Fruit fly (Drosophila melanogaster) whole organism, embryonic: ENCODE measurements around the gene CkIIalpha-i3.

ENCODE experiments used
- Atf-2 ChIP-seq: fragments of 200-800 bp; sonication (Bioruptor generic); optimal IDR thresholded peaks from 2 replicates; lab custom pipeline; 2016; ENCODE audit warnings: missing biosample characterization, missing genetic modification characterization
- Atf6 ChIP-seq: fragments of 200-800 bp; sonication (Bioruptor generic); IDR thresholded peaks from 2 replicates; pipeline ENCODE4 v1.3.6; 2022; ENCODE audit warnings: missing biosample characterization, missing genetic modification characterization
- CG10959 ChIP-seq: fragments of 200-800 bp; sonication (Bioruptor generic); IDR thresholded peaks from 2 replicates; pipeline ENCODE4 v1.3.6; 2022; ENCODE audit warnings: missing biosample characterization, missing genetic modification characterization
- CG11247 ChIP-seq: fragments of 200-800 bp; sonication (Bioruptor generic); IDR thresholded peaks from 2 replicates; pipeline ENCODE4 v1.3.6; 2022; ENCODE audit warnings: missing biosample characterization, missing genetic modification characterization
- CG15073 ChIP-seq: fragments of 200-800 bp; sonication (Bioruptor generic); optimal IDR thresholded peaks from 2 replicates; lab custom pipeline; 2016; ENCODE audit warnings: missing biosample characterization, missing genetic modification characterization
- CG15696 ChIP-seq: fragments of 200-800 bp; sonication (Bioruptor generic); optimal IDR thresholded peaks from 2 replicates; lab custom pipeline; 2019; ENCODE audit warnings: missing biosample characterization, mild to moderate bottlenecking, missing genetic modification characterization, moderate library complexity
- CG16863 ChIP-seq: fragments of 200-800 bp; sonication (Bioruptor generic); optimal IDR thresholded peaks from 3 replicates; lab custom pipeline; 2016; ENCODE audit warnings: missing biosample characterization, missing genetic modification characterization
- CG17612 ChIP-seq: fragments of 200-800 bp; sonication (Bioruptor generic); IDR thresholded peaks from 2 replicates; pipeline ENCODE4 v1.3.6; 2022; ENCODE audit warnings: missing biosample characterization, missing genetic modification characterization
- CG17829 ChIP-seq: fragments of 200-800 bp; optimal IDR thresholded peaks from 2 replicates; lab custom pipeline; 2019; ENCODE audit warnings: missing biosample characterization, mild to moderate bottlenecking, missing genetic modification characterization, moderate library complexity
- CG2712 ChIP-seq: fragments of 200-800 bp; optimal IDR thresholded peaks from 3 replicates; lab custom pipeline; 2019; ENCODE audit warnings: missing biosample characterization, mild to moderate bottlenecking, missing genetic modification characterization, moderate library complexity
- CG31365 ChIP-seq: fragments of 200-800 bp; sonication (Bioruptor generic); optimal IDR thresholded peaks from 2 replicates; lab custom pipeline; 2018; ENCODE audit warnings: missing biosample characterization, mild to moderate bottlenecking, missing genetic modification characterization
- CG3163 ChIP-seq: fragments of 200-800 bp; sonication (Bioruptor generic); optimal IDR thresholded peaks from 3 replicates; lab custom pipeline; 2016; ENCODE audit warnings: missing biosample characterization, missing genetic modification characterization
- CG3847 ChIP-seq: fragments of 200-800 bp; sonication (Bioruptor generic); IDR thresholded peaks from 2 replicates; pipeline ENCODE4 v1.3.6; 2022; ENCODE audit warnings: missing biosample characterization, missing genetic modification characterization
- CG6175 ChIP-seq: fragments of 200-800 bp; sonication (Bioruptor generic); IDR thresholded peaks from 3 replicates; pipeline ENCODE4 v1.3.6; 2022; ENCODE audit warnings: missing biosample characterization, missing genetic modification characterization
- CG7839 ChIP-seq: fragments of 200-800 bp; sonication (Bioruptor generic); optimal IDR thresholded peaks from 3 replicates; lab custom pipeline; 2018; ENCODE audit warnings: missing biosample characterization, mild to moderate bottlenecking, missing genetic modification characterization, moderate library complexity
- CG8359 ChIP-seq: fragments of 200-800 bp; sonication (Bioruptor generic); optimal IDR thresholded peaks from 2 replicates; lab custom pipeline; 2017; ENCODE audit warnings: missing biosample characterization, mild to moderate bottlenecking, missing genetic modification characterization, borderline replicate concordance
- CG9797 ChIP-seq: fragments of 200-800 bp; sonication (Bioruptor generic); optimal IDR thresholded peaks from 3 replicates; lab custom pipeline; 2018; ENCODE audit warnings: missing biosample characterization, mild to moderate bottlenecking, missing genetic modification characterization
- CTCF ChIP-seq: fragments of 200-800 bp; sonication (Bioruptor generic); optimal IDR thresholded peaks from 2 replicates; lab custom pipeline; 2017; ENCODE audit warnings: missing biosample characterization, mild to moderate bottlenecking, missing genetic modification characterization, moderate library complexity
- Chrac-16 ChIP-seq: fragments of 200-800 bp; sonication (Bioruptor generic); optimal IDR thresholded peaks from 3 replicates; lab custom pipeline; 2016; ENCODE audit warnings: missing biosample characterization, missing genetic modification characterization
- CoRest ChIP-seq: fragments of 200-800 bp; sonication (Bioruptor generic); optimal IDR thresholded peaks from 3 replicates; lab custom pipeline; 2018; ENCODE audit warnings: missing biosample characterization, mild to moderate bottlenecking, missing genetic modification characterization, moderate library complexity
- Dad ChIP-seq: fragments of 200-800 bp; sonication (Bioruptor generic); optimal IDR thresholded peaks from 3 replicates; lab custom pipeline; 2016; ENCODE audit warnings: missing biosample characterization, missing genetic modification characterization
- Dbx ChIP-seq: fragments of 200-800 bp; sonication (Bioruptor generic); IDR thresholded peaks from 3 replicates; pipeline ENCODE4 v1.3.6; 2022; ENCODE audit warnings: missing biosample characterization, missing genetic modification characterization
- HLH4C ChIP-seq: fragments of 200-800 bp; sonication (Bioruptor generic); IDR thresholded peaks from 3 replicates; pipeline ENCODE4 v1.3.6; 2022; ENCODE audit warnings: missing biosample characterization, missing genetic modification characterization; ENCODE audit not compliant: partially characterized antibody
- MBD-R2 ChIP-seq: fragments of 200-800 bp; sonication (Bioruptor generic); IDR thresholded peaks from 2 replicates; pipeline ENCODE4 v1.3.6; 2022; ENCODE audit warnings: missing biosample characterization, missing genetic modification characterization
- MESR4 ChIP-seq: fragments of 200-800 bp; sonication (Bioruptor generic); optimal IDR thresholded peaks from 2 replicates; lab custom pipeline; 2018; ENCODE audit warnings: missing biosample characterization, mild to moderate bottlenecking, missing genetic modification characterization, moderate library complexity
- Max ChIP-seq: fragments of 200-800 bp; sonication (Bioruptor generic); optimal IDR thresholded peaks from 2 replicates; lab custom pipeline; 2016; ENCODE audit warnings: missing biosample characterization, mild to moderate bottlenecking, missing genetic modification characterization
- Meics ChIP-seq: fragments of 200-800 bp; sonication (Bioruptor generic); optimal IDR thresholded peaks from 2 replicates; lab custom pipeline; 2017; ENCODE audit warnings: missing biosample characterization, mild to moderate bottlenecking, missing genetic modification characterization
- Ptx1 ChIP-seq: fragments of 200-800 bp; sonication (Bioruptor generic); IDR thresholded peaks from 2 replicates; pipeline ENCODE4 v1.3.6; 2022; ENCODE audit warnings: missing biosample characterization, missing genetic modification characterization
- Sin3A ChIP-seq: fragments of >200 bp; optimal IDR thresholded peaks from 2 replicates; lab custom pipeline; 2018
- Sry-β ChIP-seq: fragments of 200-800 bp; sonication (Bioruptor generic); optimal IDR thresholded peaks from 2 replicates; lab custom pipeline; 2018; ENCODE audit warnings: missing biosample characterization, mild to moderate bottlenecking, missing genetic modification characterization, moderate library complexity
- TFAM ChIP-seq: fragments of 200-800 bp; sonication (Bioruptor generic); optimal IDR thresholded peaks from 2 replicates; lab custom pipeline; 2017; ENCODE audit warnings: missing biosample characterization, missing genetic modification characterization, inconsistent platforms
- Xbp1 ChIP-seq: fragments of 200-800 bp; sonication (Bioruptor generic); optimal IDR thresholded peaks from 3 replicates; lab custom pipeline; 2016; ENCODE audit warnings: missing biosample characterization, mild to moderate bottlenecking, missing genetic modification characterization
- ab ChIP-seq: fragments of 200-800 bp; sonication (Bioruptor generic); optimal IDR thresholded peaks from 2 replicates; lab custom pipeline; 2016; ENCODE audit warnings: missing biosample characterization, missing genetic modification characterization
- ara ChIP-seq: fragments of 200-800 bp; sonication (Bioruptor generic); IDR thresholded peaks from 2 replicates; pipeline ENCODE4 v1.3.6; 2022; ENCODE audit warnings: missing biosample characterization, missing genetic modification characterization
- ato ChIP-seq: fragments of 200-800 bp; sonication (Bioruptor generic); IDR thresholded peaks from 2 replicates; pipeline ENCODE4 v1.3.6; 2022; ENCODE audit warnings: missing biosample characterization, missing genetic modification characterization; ENCODE audit not compliant: partially characterized antibody
- chm ChIP-seq: fragments of 200-800 bp; sonication (Bioruptor generic); IDR thresholded peaks from 2 replicates; pipeline ENCODE4 v1.3.6; 2022; ENCODE audit warnings: missing biosample characterization, missing genetic modification characterization
- crp ChIP-seq, 2 experiments: fragments of 200-800 bp; sonication (Bioruptor generic); optimal IDR thresholded peaks; 2 replicates in 1 of 2; 3 replicates in 1 of 2; lab custom pipeline; 2017; ENCODE audit warnings: missing biosample characterization in 2 of 2, missing genetic modification characterization in 2 of 2, mild to moderate bottlenecking in 1 of 2, moderate library complexity in 1 of 2
- exex ChIP-seq: fragments of 200-800 bp; sonication (Bioruptor generic); optimal IDR thresholded peaks from 4 replicates; lab custom pipeline; 2018; ENCODE audit warnings: missing biosample characterization, mild to moderate bottlenecking, missing genetic modification characterization, moderate library complexity
- eyg ChIP-seq: fragments of 200-800 bp; sonication (Bioruptor generic); optimal IDR thresholded peaks from 3 replicates; lab custom pipeline; 2016; ENCODE audit warnings: missing biosample characterization, missing genetic modification characterization
- gce ChIP-seq: fragments of 200-800 bp; sonication (Bioruptor generic); IDR thresholded peaks from 3 replicates; pipeline ENCODE4 v1.3.6; 2022; ENCODE audit warnings: missing biosample characterization, missing genetic modification characterization
- gsb ChIP-seq: fragments of 200-800 bp; sonication (Bioruptor generic); IDR thresholded peaks from 2 replicates; pipeline ENCODE4 v1.3.6; 2022; ENCODE audit warnings: missing biosample characterization, missing genetic modification characterization
- gsb-n ChIP-seq: fragments of 200-800 bp; sonication (Bioruptor generic); optimal IDR thresholded peaks from 3 replicates; lab custom pipeline; 2018; ENCODE audit warnings: missing biosample characterization, mild to moderate bottlenecking, missing genetic modification characterization
- kah ChIP-seq: fragments of 200-800 bp; sonication (Bioruptor generic); optimal IDR thresholded peaks from 2 replicates; lab custom pipeline; 2018; ENCODE audit warnings: missing biosample characterization, mild to moderate bottlenecking, missing genetic modification characterization
- ken ChIP-seq: fragments of 200-800 bp; sonication (Bioruptor generic); IDR thresholded peaks from 3 replicates; pipeline ENCODE4 v1.3.6; 2022; ENCODE audit warnings: missing biosample characterization, missing genetic modification characterization
- lov ChIP-seq, 2 experiments: fragments of 200-800 bp in 1 of 2; fragments of >200 bp in 1 of 2; sonication (Bioruptor generic) in 1 of 2; IDR thresholded peaks in 1 of 2; optimal IDR thresholded peaks in 1 of 2; 2 replicates in 1 of 2; 3 replicates in 1 of 2; pipeline versions ENCODE4 v1.3.6 to Lab custom; 2017 to 2022; ENCODE audit warnings: missing biosample characterization in 1 of 2, missing genetic modification characterization in 1 of 2
- pb ChIP-seq: fragments of 200-800 bp; sonication (Bioruptor generic); optimal IDR thresholded peaks from 3 replicates; lab custom pipeline; 2016; ENCODE audit warnings: missing biosample characterization, missing genetic modification characterization
- pho ChIP-seq: fragments of 200-800 bp; sonication (Bioruptor generic); optimal IDR thresholded peaks from 2 replicates; lab custom pipeline; 2016; ENCODE audit warnings: missing biosample characterization, missing genetic modification characterization
- pzg ChIP-seq: fragments of 200-800 bp; sonication (Bioruptor generic); optimal IDR thresholded peaks from 3 replicates; lab custom pipeline; 2018; ENCODE audit warnings: missing biosample characterization, mild to moderate bottlenecking, missing genetic modification characterization, moderate library complexity
- sisA ChIP-seq: fragments of 200-800 bp; sonication (Bioruptor generic); IDR thresholded peaks from 2 replicates; pipeline ENCODE4 v1.3.6; 2022; ENCODE audit warnings: missing biosample characterization, missing genetic modification characterization
- trem ChIP-seq: fragments of 200-800 bp; optimal IDR thresholded peaks from 3 replicates; lab custom pipeline; 2019; ENCODE audit warnings: missing biosample characterization, mild to moderate bottlenecking, missing genetic modification characterization, moderate library complexity
- twi ChIP-seq: fragments of 200-800 bp; optimal IDR thresholded peaks from 2 replicates; lab custom pipeline; 2019; ENCODE audit warnings: missing biosample characterization, mild to moderate bottlenecking, missing genetic modification characterization, moderate library complexity

The CkIIalpha-i3 gene

DNA sequence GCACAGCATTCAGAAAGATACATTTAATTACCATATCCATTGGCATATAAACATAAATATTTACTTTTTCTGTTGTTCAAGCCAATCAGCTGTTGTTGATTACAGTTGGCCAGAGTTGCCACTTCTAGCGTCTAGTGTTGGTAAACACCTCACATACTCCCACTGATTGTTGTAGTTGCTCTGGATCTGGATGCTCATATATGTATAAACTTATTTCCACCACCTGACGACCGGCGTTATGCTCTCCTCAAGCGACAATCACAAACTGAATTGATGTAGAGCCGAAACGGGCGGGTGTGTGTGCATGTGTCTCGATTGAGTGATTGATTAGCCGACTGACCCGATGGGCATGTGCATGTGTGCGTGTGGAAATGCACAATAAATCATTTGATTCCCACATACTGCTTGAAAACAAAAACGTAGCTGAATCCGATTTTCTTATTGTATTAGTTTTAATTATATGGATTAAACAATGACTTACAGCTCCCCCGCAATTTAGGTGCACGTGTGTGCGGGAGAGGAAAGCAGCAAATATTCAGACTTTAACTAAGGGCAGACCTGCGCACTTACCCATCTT, 28.5 kb downstream of the CkIIalpha-i3 start (continued):
- TF ChIP-seq eyg (GFP tag; lab: Kevin White, UChicago) (peak; percentile 6), Ptx1 (GFP tag; lab: Robert Waterston, UW) (no peak), pho (GFP tag; lab: Kevin White, UChicago) (no peak), CG3847 (GFP tag; lab: Robert Waterston, UW) (peak; percentile 79), trem (tag; lab: Kevin White, UChicago) (peak; percentile 74), Sin3A (lab: Kevin White, UChicago) (peak; percentile 46), CG15696 (tag; lab: Kevin White, UChicago) (no peak), MESR4 (GFP tag; lab: Kevin White, UChicago) (peak; percentile 82), exex (tag; lab: Kevin White, UChicago) (peak; percentile 15), sisA (no peak), Atf6 (GFP tag; lab: Robert Waterston, UW) (0 out of 2 replicates have a peak, but pooled peaks have one; percentile 33), CG11247 (GFP tag; lab: Robert Waterston, UW) (0 out of 2 replicates have a peak, but pooled peaks have one; percentile 17), twi (tag; lab: Kevin White, UChicago) (peak; percentile 46), Dad (GFP tag; lab: Kevin White, UChicago) (peak; percentile 63), CG8359 (GFP tag; lab: Kevin White, UChicago) (no peak), CG16863 (GFP tag; lab: Kevin White, UChicago) (no peak), TFAM (no peak), CG2712 (peak; percentile 32), Dbx (GFP tag; lab: Robert Waterston, UW) (peak; percentile 17; the same call in 1 of the 3 replicates), CG6175 (no peak), gce (GFP tag; lab: Robert Waterston, UW) (no peak), MBD-R2 (peak; percentile 89), CG15073 (GFP tag; lab: Kevin White, UChicago) (no peak), ato (GFP tag; lab: Robert Waterston, UW) (peak; percentile 51), CG31365 (tag; lab: Kevin White, UChicago) (peak; percentile 59), CG7839 (peak; percentile 20), crp (GFP tag; optimal IDR thresholded peaks at IDR 0.05; lab: Kevin White, UChicago) (peak; percentile 72 to 96), CTCF (GFP tag; lab: Kevin White, UChicago) (peak; percentile 35), Sry-β (GFP tag; lab: Kevin White, UChicago) (peak; percentile 4), CG17612 (GFP tag; lab: Robert Waterston, UW) (no peak), CoRest (tag; lab: Kevin White, UChicago) (peak; percentile 9), Atf-2 (GFP tag; lab: Kevin White, UChicago) (peak; percentile 5), CG10959 (no peak), Max (peak; percentile 27), lov (optimal IDR thresholded peaks at IDR 0.05; lab: Kevin White, UChicago) (no peak), lov (GFP tag; IDR thresholded peaks at IDR 0.05; lab: Robert Waterston, UW) (no peak; the same call in 2 of the 3 replicates), Chrac-16 (GFP tag; lab: Kevin White, UChicago) (peak; percentile 16), chm (GFP tag; lab: Robert Waterston, UW) (no peak; the same call in 1 of the 2 replicates), ab (GFP tag; lab: Kevin White, UChicago) (no peak), CG9797 (peak; percentile 48), pzg (GFP tag; lab: Kevin White, UChicago) (peak; percentile 76), CG17829 (peak; percentile 43), CG3163 (GFP tag; lab: Kevin White, UChicago) (no peak), pb (GFP tag; lab: Kevin White, UChicago) (peak; percentile 50), kah (GFP tag; lab: Kevin White, UChicago) (peak; percentile 80), Xbp1 (peak; percentile 30), HLH4C (GFP tag; lab: Robert Waterston, UW) (no peak; the same call in 2 of the 3 replicates), gsb-n (tag; lab: Kevin White, UChicago) (peak; percentile 60), ken (GFP tag; lab: Robert Waterston, UW) (peak; percentile 51; the same call in 1 of the 3 replicates), Meics (GFP tag; lab: Kevin White, UChicago) (peak; percentile 38), ara (GFP tag; lab: Robert Waterston, UW) (no peak), gsb (no peak)
